Fruit fly (Drosophila melanogaster) whole organism, prepupa: ENCODE data around the gene CG11980.

Experiments
- Blimp-1 ChIP-seq: fragments of 200-800 bp; sonication (Bioruptor generic); optimal IDR thresholded peaks from 3 replicates; lab custom pipeline; 2017; ENCODE audit warnings: missing biosample characterization, missing genetic modification characterization, mild to moderate bottlenecking, moderate library complexity, missing genetic modification reagents
- CG10631 ChIP-seq: fragments of 200-800 bp; sonication (Bioruptor generic); optimal IDR thresholded peaks from 2 replicates; lab custom pipeline; 2016; ENCODE audit warnings: missing biosample characterization, missing genetic modification characterization
- CG10669 ChIP-seq: fragments of 200-800 bp; sonication (Bioruptor generic); optimal IDR thresholded peaks from 3 replicates; lab custom pipeline; 2018; ENCODE audit warnings: missing biosample characterization, mild to moderate bottlenecking, missing genetic modification characterization, moderate library complexity
- CG11762 ChIP-seq: fragments of 200-800 bp; sonication (Bioruptor generic); optimal IDR thresholded peaks from 3 replicates; lab custom pipeline; 2016; ENCODE audit warnings: missing biosample characterization, missing genetic modification characterization; ENCODE audit not compliant: insufficient read depth
- CG11902 ChIP-seq: fragments of 200-800 bp; sonication (Bioruptor generic); optimal IDR thresholded peaks from 3 replicates; lab custom pipeline; 2016; ENCODE audit warnings: missing biosample characterization, missing genetic modification characterization
- CG1621 ChIP-seq: fragments of 200-800 bp; sonication (Bioruptor generic); optimal IDR thresholded peaks from 3 replicates; lab custom pipeline; 2018; ENCODE audit warnings: missing biosample characterization, mild to moderate bottlenecking, missing genetic modification characterization
- CG16779 ChIP-seq: fragments of 200-800 bp; sonication (Bioruptor generic); optimal IDR thresholded peaks from 3 replicates; lab custom pipeline; 2017; ENCODE audit warnings: missing biosample characterization, mild to moderate bottlenecking, missing genetic modification characterization
- CG31627 ChIP-seq: fragments of 200-800 bp; sonication (Bioruptor generic); optimal IDR thresholded peaks from 3 replicates; lab custom pipeline; 2016; ENCODE audit warnings: missing biosample characterization, missing genetic modification characterization
- CG32006 ChIP-seq: fragments of 200-800 bp; sonication (Bioruptor generic); optimal IDR thresholded peaks from 3 replicates; lab custom pipeline; 2017; ENCODE audit warnings: missing biosample characterization, mild to moderate bottlenecking, missing genetic modification characterization
- CG34406 ChIP-seq: fragments of 200-800 bp; sonication (Bioruptor generic); optimal IDR thresholded peaks from 3 replicates; lab custom pipeline; 2016; ENCODE audit warnings: missing biosample characterization, missing genetic modification characterization
- CG3919 ChIP-seq: fragments of 200-800 bp; sonication (Bioruptor generic); optimal IDR thresholded peaks from 3 replicates; lab custom pipeline; 2016; ENCODE audit warnings: missing biosample characterization, missing genetic modification characterization
- CG4318 ChIP-seq: fragments of 200-800 bp; sonication (Bioruptor generic); optimal IDR thresholded peaks from 3 replicates; lab custom pipeline; 2017; ENCODE audit warnings: missing biosample characterization, mild to moderate bottlenecking, missing genetic modification characterization
- CG6163 ChIP-seq: fragments of 200-800 bp; sonication (Bioruptor generic); IDR thresholded peaks from 3 replicates; pipeline ENCODE4 v1.3.6; 2022; ENCODE audit warnings: missing biosample characterization, missing genetic modification characterization
- CG6276 ChIP-seq: fragments of 200-800 bp; sonication (Bioruptor generic); optimal IDR thresholded peaks from 2 replicates; lab custom pipeline; 2017; ENCODE audit warnings: missing biosample characterization, mild to moderate bottlenecking, missing genetic modification characterization
- CG6792 ChIP-seq: fragments of 200-800 bp; sonication (Bioruptor generic); optimal IDR thresholded peaks from 3 replicates; lab custom pipeline; 2016; ENCODE audit warnings: missing biosample characterization, missing genetic modification characterization
- CG6808 ChIP-seq: fragments of 200-800 bp; sonication (Bioruptor generic); optimal IDR thresholded peaks from 3 replicates; lab custom pipeline; 2017; ENCODE audit warnings: missing biosample characterization, missing genetic modification characterization, mild to moderate bottlenecking, moderate library complexity, missing genetic modification reagents
- CG7368 ChIP-seq: fragments of 200-800 bp; sonication (Bioruptor generic); optimal IDR thresholded peaks from 3 replicates; lab custom pipeline; 2016; ENCODE audit warnings: missing biosample characterization, missing genetic modification characterization
- CG8119 ChIP-seq: fragments of 200-800 bp; sonication (Bioruptor generic); IDR thresholded peaks from 3 replicates; pipeline ENCODE4 v1.3.6; 2022; ENCODE audit warnings: missing biosample characterization, missing genetic modification characterization
- CG8319 ChIP-seq: fragments of 200-800 bp; sonication (Bioruptor generic); optimal IDR thresholded peaks from 3 replicates; lab custom pipeline; 2016; ENCODE audit warnings: missing biosample characterization, missing genetic modification characterization
- CG8632 ChIP-seq: fragments of 200-800 bp; sonication (Bioruptor generic); optimal IDR thresholded peaks from 3 replicates; lab custom pipeline; 2016; ENCODE audit warnings: missing biosample characterization, missing genetic modification characterization
- Eip75B ChIP-seq: fragments of 200-800 bp; sonication (Bioruptor generic); optimal IDR thresholded peaks from 3 replicates; lab custom pipeline; 2016; ENCODE audit warnings: missing biosample characterization, missing genetic modification characterization
- Eip78C ChIP-seq: fragments of 200-800 bp; sonication (Bioruptor generic); peaks from one replicate; lab custom pipeline; 2016; ENCODE audit warnings: missing biosample characterization, missing genetic modification characterization
- Eip93F ChIP-seq: fragments of 200-800 bp; sonication (Bioruptor generic); optimal IDR thresholded peaks from 2 replicates; lab custom pipeline; 2016; ENCODE audit warnings: missing biosample characterization, mild to moderate bottlenecking, missing genetic modification characterization
- Ets96B ChIP-seq: fragments of 200-800 bp; optimal IDR thresholded peaks from 2 replicates; lab custom pipeline; 2019; ENCODE audit warnings: missing biosample characterization, mild to moderate bottlenecking, missing genetic modification characterization, moderate library complexity
- Gug ChIP-seq: fragments of 200-800 bp; sonication (Bioruptor generic); IDR thresholded peaks from 2 replicates; pipeline ENCODE4 v1.3.6; 2022; ENCODE audit warnings: missing biosample characterization, missing genetic modification characterization
- Hr38 ChIP-seq: sonication (Bioruptor generic); optimal IDR thresholded peaks from 2 replicates; lab custom pipeline; 2016; ENCODE audit warnings: missing biosample characterization, missing genetic modification characterization
- Hr39 ChIP-seq: fragments of 200-800 bp; sonication (Bioruptor generic); optimal IDR thresholded peaks from 2 replicates; lab custom pipeline; 2016; ENCODE audit warnings: missing biosample characterization, missing genetic modification characterization
- Hr4 ChIP-seq: fragments of 200-800 bp; sonication (Bioruptor generic); optimal IDR thresholded peaks from 3 replicates; lab custom pipeline; 2016; ENCODE audit warnings: missing biosample characterization, missing genetic modification characterization
- Lpt ChIP-seq: fragments of 200-800 bp; sonication (Bioruptor generic); optimal IDR thresholded peaks from 3 replicates; lab custom pipeline; 2016; ENCODE audit warnings: missing biosample characterization, missing genetic modification characterization
- Met ChIP-seq: fragments of 200-800 bp; sonication (Bioruptor generic); optimal IDR thresholded peaks from 3 replicates; lab custom pipeline; 2016; ENCODE audit warnings: missing biosample characterization, missing genetic modification characterization
- Sox14 ChIP-seq: fragments of 200-800 bp; sonication (Bioruptor generic); optimal IDR thresholded peaks from 3 replicates; lab custom pipeline; 2016; ENCODE audit warnings: missing biosample characterization, missing genetic modification characterization
- achi ChIP-seq: fragments of 200-800 bp; sonication (Bioruptor generic); optimal IDR thresholded peaks from 3 replicates; lab custom pipeline; 2016; ENCODE audit warnings: missing biosample characterization, missing genetic modification characterization
- acj6 ChIP-seq: fragments of 200-800 bp; sonication (Bioruptor generic); optimal IDR thresholded peaks from 3 replicates; lab custom pipeline; 2016; ENCODE audit warnings: missing biosample characterization, missing genetic modification characterization
- cyc ChIP-seq: fragments of 200-800 bp; sonication (Bioruptor generic); optimal IDR thresholded peaks from 3 replicates; lab custom pipeline; 2016; ENCODE audit warnings: missing biosample characterization, missing genetic modification characterization
- dsx ChIP-seq: fragments of 200-800 bp; optimal IDR thresholded peaks from 3 replicates; lab custom pipeline; 2019; ENCODE audit warnings: missing biosample characterization, mild to moderate bottlenecking, missing genetic modification characterization, moderate library complexity; ENCODE audit not compliant: poor library complexity, severe bottlenecking
- esn ChIP-seq: fragments of 200-800 bp; sonication (Bioruptor generic); optimal IDR thresholded peaks from 2 replicates; lab custom pipeline; 2016; ENCODE audit warnings: missing biosample characterization, mild to moderate bottlenecking, missing genetic modification characterization, moderate library complexity
- fd59A ChIP-seq: fragments of 200-800 bp; sonication (Bioruptor generic); optimal IDR thresholded peaks from 2 replicates; lab custom pipeline; 2017; ENCODE audit warnings: missing biosample characterization, mild to moderate bottlenecking, missing genetic modification characterization, missing genetic modification reagents
- fd85E ChIP-seq: fragments of 200-800 bp; sonication (Bioruptor generic); optimal IDR thresholded peaks from 3 replicates; lab custom pipeline; 2016; ENCODE audit warnings: missing biosample characterization, missing genetic modification characterization
- fkh ChIP-seq: fragments of 200-800 bp; sonication (Bioruptor generic); optimal IDR thresholded peaks from 3 replicates; lab custom pipeline; 2017; ENCODE audit warnings: missing biosample characterization, mild to moderate bottlenecking, missing genetic modification characterization, moderate library complexity
- net ChIP-seq: fragments of 200-800 bp; sonication (Bioruptor generic); optimal IDR thresholded peaks from 3 replicates; lab custom pipeline; 2016; ENCODE audit warnings: missing biosample characterization, missing genetic modification characterization
- pdm3 ChIP-seq: fragments of 200-800 bp; sonication (Bioruptor generic); optimal IDR thresholded peaks from 3 replicates; lab custom pipeline; 2016; ENCODE audit warnings: missing biosample characterization, missing genetic modification characterization
- salr ChIP-seq, 2 experiments: fragments of 200-800 bp; sonication (Bioruptor generic); optimal IDR thresholded peaks; 3 replicates each; lab custom pipeline; 2016 to 2018; ENCODE audit warnings: missing biosample characterization in 2 of 2, missing genetic modification characterization in 2 of 2, mild to moderate bottlenecking in 1 of 2
- spab ChIP-seq: fragments of 200-800 bp; sonication (Bioruptor generic); optimal IDR thresholded peaks from 2 replicates; lab custom pipeline; 2017; ENCODE audit warnings: missing biosample characterization, mild to moderate bottlenecking, missing genetic modification characterization, missing genetic modification reagents
- ss ChIP-seq, 2 experiments: fragments of 200-800 bp; sonication (Bioruptor generic); optimal IDR thresholded peaks; 2 replicates in 1 of 2; 3 replicates in 1 of 2; lab custom pipeline; 2017 to 2018; ENCODE audit warnings: mild to moderate bottlenecking in 2 of 2, missing biosample characterization in 2 of 2, missing genetic modification characterization in 2 of 2, moderate library complexity in 1 of 2
- vri ChIP-seq: fragments of 200-800 bp; sonication (Bioruptor generic); optimal IDR thresholded peaks from 3 replicates; lab custom pipeline; 2016; ENCODE audit warnings: missing biosample characterization, mild to moderate bottlenecking, missing genetic modification characterization

Gene CG11980

DNA sequence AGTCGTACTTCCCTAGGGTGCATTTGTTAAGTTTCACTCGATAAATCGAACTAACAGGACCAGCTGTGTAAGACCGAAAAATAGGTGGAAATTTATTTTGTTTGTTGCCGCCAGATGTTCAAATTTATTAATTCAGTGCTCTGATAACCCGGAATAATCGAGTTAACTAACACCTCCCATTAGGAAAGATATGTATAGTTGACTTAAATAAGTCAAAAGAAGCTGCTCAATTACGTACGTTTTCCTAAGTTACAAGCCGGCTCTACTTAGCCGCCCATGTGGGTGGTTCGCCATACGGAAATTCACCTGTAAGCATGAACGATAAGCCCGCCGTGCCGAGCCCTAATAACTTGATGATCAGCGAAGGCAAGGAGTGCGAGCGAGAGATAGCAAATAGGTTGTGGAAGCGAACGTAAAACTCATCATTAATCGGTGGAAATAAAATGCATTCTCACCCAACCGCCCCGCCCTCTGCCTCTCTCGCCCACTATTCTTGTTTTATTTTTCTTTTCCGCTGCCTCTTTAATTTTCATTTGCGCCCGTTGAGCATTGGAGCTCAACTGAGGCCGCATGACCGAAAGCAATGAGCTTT, 50.1 kb downstream of the CG11980 start (continued):
- TF ChIP-seq CG31627 (GFP tag; lab: Kevin White, UChicago) (peak; percentile 66), Sox14 (GFP tag; lab: Kevin White, UChicago) (peak; percentile 67), CG10631 (GFP tag; lab: Kevin White, UChicago) (peak; percentile 48), CG4318 (GFP tag; lab: Kevin White, UChicago) (peak; percentile 53), Hr38 (no peak), esn (GFP tag; lab: Kevin White, UChicago) (peak; percentile 59), Eip93F (GFP tag; lab: Kevin White, UChicago) (no peak), CG10669 (GFP tag; lab: Kevin White, UChicago) (peak; percentile 38), Eip78C (GFP tag; lab: Kevin White, UChicago) (peak; percentile 83), CG3919 (peak; percentile 58), CG6276 (GFP tag; lab: Kevin White, UChicago) (peak; percentile 47), CG1621 (no peak), fd59A (GFP tag; lab: Kevin White, UChicago) (peak; percentile 73), salr (GFP tag; optimal IDR thresholded peaks at IDR 0.05; lab: Kevin White, UChicago) (peak in 1 of 2 experiments; percentile 58), achi (GFP tag; lab: Kevin White, UChicago) (peak; percentile 58), Ets96B (peak; percentile 51), CG16779 (tag; lab: Kevin White, UChicago) (no peak), fd85E (GFP tag; lab: Kevin White, UChicago) (no peak), ss (GFP tag; optimal IDR thresholded peaks at IDR 0.05; lab: Kevin White, UChicago) (peak in 1 of 2 experiments; percentile 47), acj6 (GFP tag; lab: Kevin White, UChicago) (peak; percentile 46), CG6792 (GFP tag; lab: Kevin White, UChicago) (peak; percentile 68), CG6163 (GFP tag; lab: Robert Waterston, UW) (no peak), CG7368 (GFP tag; lab: Kevin White, UChicago) (peak; percentile 31), CG34406 (GFP tag; lab: Kevin White, UChicago) (peak; percentile 47), Hr4 (GFP tag; lab: Kevin White, UChicago) (peak; percentile 72), Gug (GFP tag; lab: Robert Waterston, UW) (no peak), Eip75B (GFP tag; lab: Kevin White, UChicago) (peak; percentile 17), net (GFP tag; lab: Kevin White, UChicago) (no peak), CG8119 (GFP tag; lab: Robert Waterston, UW) (no peak), spab (GFP tag; lab: Kevin White, UChicago) (peak; percentile 48), CG6808 (GFP tag; lab: Kevin White, UChicago) (peak; percentile 53), Hr39 (GFP tag; lab: Kevin White, UChicago) (peak; percentile 80), CG8319 (GFP tag; lab: Kevin White, UChicago) (peak; percentile 30), fkh (GFP tag; lab: Kevin White, UChicago) (no peak)

- peak; percentile 41 for TF ChIP-seq pdm3 (GFP tag; lab: Kevin White, UChicago)
- TF ChIP-seq CG11762 = peak; percentile 50
- TF ChIP-seq CG6276 (GFP tag; lab: Kevin White, UChicago) = peak; percentile 47
- peak; percentile 3 for TF ChIP-seq cyc (GFP tag; lab: Kevin White, UChicago)
- peak; percentile 98 for TF ChIP-seq fkh (GFP tag; lab: Kevin White, UChicago)
- peak; percentile 60 for TF ChIP-seq achi (GFP tag; lab: Kevin White, UChicago)
- peak; percentile 57 for TF ChIP-seq CG10631 (GFP tag; lab: Kevin White, UChicago)
- TF ChIP-seq vri = peak; percentile 12
- TF ChIP-seq Lpt (GFP tag; lab: Kevin White, UChicago) = peak; percentile 52
- TF ChIP-seq Ets96B = peak; percentile 29
- TF ChIP-seq CG8632 (GFP tag; lab: Kevin White, UChicago) = peak; percentile 2
- TF ChIP-seq CG6808 (GFP tag; lab: Kevin White, UChicago) = peak; percentile 20
- no peak for TF ChIP-seq Blimp-1 (GFP tag; lab: Kevin White, UChicago)
- peak; percentile 94 for TF ChIP-seq Eip78C (GFP tag; lab: Kevin White, UChicago)
- peak; percentile 50 for TF ChIP-seq dsx (GFP tag; lab: Kevin White, UChicago)
- peak; percentile 43 for TF ChIP-seq net (GFP tag; lab: Kevin White, UChicago)
- TF ChIP-seq CG10669 (GFP tag; lab: Kevin White, UChicago) = peak; percentile 25
- TF ChIP-seq Hr39 (GFP tag; lab: Kevin White, UChicago) = no peak
- peak in 1 of 2 experiments; percentile 46 for TF ChIP-seq salr (GFP tag; optimal IDR thresholded peaks at IDR 0.05; lab: Kevin White, UChicago)
- TF ChIP-seq CG4318 (GFP tag; lab: Kevin White, UChicago) = peak; percentile 42
- peak; percentile 35 for TF ChIP-seq Eip93F (GFP tag; lab: Kevin White, UChicago)
- TF ChIP-seq CG34406 (GFP tag; lab: Kevin White, UChicago) = peak; percentile 25
- TF ChIP-seq Met = peak; percentile 29
- TF ChIP-seq spab (GFP tag; lab: Kevin White, UChicago) = peak; percentile 18
- no peak for TF ChIP-seq CG11902 (GFP tag; lab: Kevin White, UChicago)
- TF ChIP-seq CG32006 (GFP tag; lab: Kevin White, UChicago) = peak; percentile 75
Observed at dm6 chr3R:9054442-9055118, 50.8 kb downstream of the CG11980 start.
